Worm (Caenorhabditis elegans) whole organism, L2 larva: ENCODE results near the gene B0228.6.

Source experiments
- C34F6.9 ChIP-seq: fragments of 150-350 bp; optimal IDR thresholded peaks from 2 replicates; lab custom pipeline; 2014; ENCODE audit warnings: missing biosample characterization, missing genetic modification characterization
- F13H6.1 ChIP-seq: sonication (generic microtip); optimal IDR thresholded peaks from 2 replicates; lab custom pipeline; 2016; ENCODE audit warnings: missing genetic modification characterization, missing compliant biosample characterization
- R02D3.7 ChIP-seq: fragments of 150-350 bp; optimal IDR thresholded peaks from 2 replicates; lab custom pipeline; 2014; ENCODE audit warnings: missing biosample characterization, missing genetic modification characterization
- Y55F3AM.14 ChIP-seq: fragments of 200-800 bp; sonication (Bioruptor generic); optimal IDR thresholded peaks from 2 replicates; lab custom pipeline; 2018; ENCODE audit warnings: mild to moderate bottlenecking, missing genetic modification characterization, missing compliant biosample characterization
- ZK546.5 ChIP-seq: sonication (generic microtip); optimal IDR thresholded peaks from 2 replicates; lab custom pipeline; 2017; ENCODE audit warnings: missing biosample characterization, missing genetic modification characterization
- alr-1 ChIP-seq: fragments of 150-350 bp; optimal IDR thresholded peaks from 2 replicates; lab custom pipeline; 2014; ENCODE audit warnings: missing biosample characterization, missing genetic modification characterization
- aly-2 ChIP-seq: fragments of 150-350 bp; optimal IDR thresholded peaks from 2 replicates; lab custom pipeline; 2014; ENCODE audit warnings: missing biosample characterization, missing genetic modification characterization
- ama-1 ChIP-seq: fragments of 150-350 bp; optimal IDR thresholded peaks from 2 replicates; lab custom pipeline; 2018; ENCODE audit warnings: inconsistent platforms
- blmp-1 ChIP-seq: sonication (generic microtip); optimal IDR thresholded peaks from 2 replicates; lab custom pipeline; 2017; ENCODE audit warnings: missing genetic modification characterization, mild to moderate bottlenecking, missing compliant biosample characterization, antibody characterized with exemption, moderate library complexity; ENCODE audit not compliant: insufficient read depth
- ceh-16 ChIP-seq: fragments of 150-350 bp; optimal IDR thresholded peaks from 2 replicates; lab custom pipeline; 2014; ENCODE audit warnings: missing biosample characterization, missing genetic modification characterization
- ceh-82 ChIP-seq: fragments of 150-350 bp; optimal IDR thresholded peaks from 2 replicates; lab custom pipeline; 2014; ENCODE audit warnings: missing biosample characterization, missing genetic modification characterization
- crh-2 ChIP-seq: sonication (generic microtip); optimal IDR thresholded peaks from 2 replicates; lab custom pipeline; 2017; ENCODE audit warnings: missing biosample characterization, missing genetic modification characterization
- dmd-4 ChIP-seq: sonication (generic microtip); optimal IDR thresholded peaks from 2 replicates; lab custom pipeline; 2017; ENCODE audit warnings: missing biosample characterization, missing genetic modification characterization
- egl-27 ChIP-seq: sonication (generic microtip); optimal IDR thresholded peaks from 3 replicates; lab custom pipeline; 2017; ENCODE audit warnings: missing biosample characterization, missing genetic modification reagents, missing genetic modification characterization
- elt-1 ChIP-seq: fragments of 150-350 bp; optimal IDR thresholded peaks from 2 replicates; lab custom pipeline; 2014; ENCODE audit warnings: missing biosample characterization, missing genetic modification characterization
- elt-3 ChIP-seq: sonication (generic microtip); optimal IDR thresholded peaks from 2 replicates; lab custom pipeline; 2017; ENCODE audit warnings: missing biosample characterization, missing genetic modification characterization
- fos-1 ChIP-seq: fragments of 150-350 bp; optimal IDR thresholded peaks from 2 replicates; lab custom pipeline; 2014; ENCODE audit warnings: missing biosample characterization, missing genetic modification characterization
- gmeb-1 ChIP-seq: fragments of 150-350 bp; optimal IDR thresholded peaks from 2 replicates; lab custom pipeline; 2014; ENCODE audit warnings: missing biosample characterization, missing genetic modification characterization
- lin-11 ChIP-seq: fragments of 150-350 bp; sonication (generic microtip); optimal IDR thresholded peaks from 2 replicates; lab custom pipeline; 2014; ENCODE audit warnings: missing biosample characterization, missing genetic modification characterization, inconsistent platforms, mixed read lengths
- lin-13 ChIP-seq: fragments of 150-350 bp; optimal IDR thresholded peaks from 2 replicates; lab custom pipeline; 2014; ENCODE audit warnings: missing biosample characterization, missing genetic modification reagents, missing genetic modification characterization
- lin-39 ChIP-seq: fragments of 150-350 bp; optimal IDR thresholded peaks from 2 replicates; lab custom pipeline; 2014; ENCODE audit warnings: missing biosample characterization, missing genetic modification reagents, missing genetic modification characterization
- lsy-2 ChIP-seq, 2 experiments: fragments of 150-350 bp in 1 of 2; sonication (generic microtip) in 1 of 2; optimal IDR thresholded peaks; 2 replicates each; lab custom pipeline; 2014 to 2017; ENCODE audit warnings: missing biosample characterization in 2 of 2, missing genetic modification characterization in 2 of 2
- mab-5 ChIP-seq: fragments of 150-350 bp; optimal IDR thresholded peaks from 2 replicates; lab custom pipeline; 2014; ENCODE audit warnings: missing biosample characterization, missing genetic modification characterization
- mbf-1 ChIP-seq: sonication (generic microtip); optimal IDR thresholded peaks from 2 replicates; lab custom pipeline; 2017; ENCODE audit warnings: missing biosample characterization, missing genetic modification characterization
- mdl-1 ChIP-seq, 2 experiments: fragments of 150-350 bp in 1 of 2; sonication (generic microtip) in 1 of 2; optimal IDR thresholded peaks; 2 replicates each; lab custom pipeline; 2017; ENCODE audit warnings: missing biosample characterization in 2 of 2, missing genetic modification characterization in 2 of 2
- nhr-10 ChIP-seq: sonication (generic microtip); optimal IDR thresholded peaks from 2 replicates; lab custom pipeline; 2017; ENCODE audit warnings: missing biosample characterization, missing genetic modification characterization
- nhr-11 ChIP-seq: fragments of 150-350 bp; optimal IDR thresholded peaks from 2 replicates; lab custom pipeline; 2014; ENCODE audit warnings: missing biosample characterization, missing genetic modification characterization
- nhr-12 ChIP-seq: fragments of 150-350 bp; optimal IDR thresholded peaks from 2 replicates; lab custom pipeline; 2014; ENCODE audit warnings: missing biosample characterization, missing genetic modification characterization
- nhr-129 ChIP-seq: fragments of 150-350 bp; optimal IDR thresholded peaks from 2 replicates; lab custom pipeline; 2014; ENCODE audit warnings: missing biosample characterization, missing genetic modification characterization
- nhr-21 ChIP-seq: fragments of 150-350 bp; optimal IDR thresholded peaks from 2 replicates; lab custom pipeline; 2014; ENCODE audit warnings: missing biosample characterization, missing genetic modification characterization
- nhr-23 ChIP-seq: fragments of 150-350 bp; optimal IDR thresholded peaks from 2 replicates; lab custom pipeline; 2014; ENCODE audit warnings: missing biosample characterization, missing genetic modification reagents, missing genetic modification characterization
- nhr-237 ChIP-seq: fragments of 150-350 bp; optimal IDR thresholded peaks from 2 replicates; lab custom pipeline; 2014; ENCODE audit warnings: missing biosample characterization, missing genetic modification characterization
- nhr-25 ChIP-seq: fragments of 150-350 bp; sonication (generic microtip); optimal IDR thresholded peaks from 3 replicates; lab custom pipeline; 2014; ENCODE audit warnings: missing biosample characterization, missing genetic modification characterization
- nhr-6 ChIP-seq: fragments of 150-350 bp; optimal IDR thresholded peaks from 2 replicates; lab custom pipeline; 2014; ENCODE audit warnings: missing biosample characterization, missing genetic modification characterization
- nhr-77 ChIP-seq: fragments of 150-350 bp; optimal IDR thresholded peaks from 2 replicates; lab custom pipeline; 2014; ENCODE audit warnings: missing biosample characterization, missing genetic modification characterization
- peb-1 ChIP-seq: fragments of 150-350 bp; optimal IDR thresholded peaks from 2 replicates; lab custom pipeline; 2014; ENCODE audit warnings: missing biosample characterization, missing genetic modification characterization
- sem-4 ChIP-seq: fragments of 150-350 bp; optimal IDR thresholded peaks from 2 replicates; lab custom pipeline; 2014; ENCODE audit warnings: missing biosample characterization, missing genetic modification reagents, missing genetic modification characterization
- skn-1 ChIP-seq: sonication (generic microtip); optimal IDR thresholded peaks from 2 replicates; lab custom pipeline; 2017; ENCODE audit warnings: missing biosample characterization, missing genetic modification characterization
- sma-3 ChIP-seq: sonication (generic microtip); optimal IDR thresholded peaks from 2 replicates; lab custom pipeline; 2016; ENCODE audit warnings: missing genetic modification reagents, missing genetic modification characterization, missing compliant biosample characterization
- sma-9 ChIP-seq, 2 experiments: fragments of 150-350 bp in 1 of 2; sonication (generic microtip) in 1 of 2; optimal IDR thresholded peaks; 2 replicates each; lab custom pipeline; 2014 to 2016; ENCODE audit warnings: missing genetic modification characterization in 2 of 2, mild to moderate bottlenecking in 1 of 2, missing biosample characterization in 1 of 2, missing compliant biosample characterization in 1 of 2, missing genetic modification reagents in 1 of 2, moderate library complexity in 1 of 2
- snpc-4 ChIP-seq: fragments of 150-350 bp; optimal IDR thresholded peaks from 2 replicates; lab custom pipeline; 2014; ENCODE audit warnings: missing biosample characterization, missing genetic modification characterization
- unc-39 ChIP-seq: fragments of 150-350 bp; optimal IDR thresholded peaks from 2 replicates; lab custom pipeline; 2014; ENCODE audit warnings: missing biosample characterization, missing genetic modification characterization
- unc-55 ChIP-seq: fragments of 150-350 bp; sonication (generic microtip); optimal IDR thresholded peaks from 3 replicates; lab custom pipeline; 2014; ENCODE audit warnings: missing biosample characterization, missing genetic modification reagents, missing genetic modification characterization
- unc-62 ChIP-seq: fragments of 150-350 bp; optimal IDR thresholded peaks from 2 replicates; lab custom pipeline; 2014; ENCODE audit warnings: missing biosample characterization, missing genetic modification reagents, missing genetic modification characterization
- zag-1 ChIP-seq: fragments of 150-350 bp; optimal IDR thresholded peaks from 2 replicates; lab custom pipeline; 2014; ENCODE audit warnings: missing biosample characterization, missing genetic modification characterization
- ztf-1 ChIP-seq: fragments of 200-800 bp; sonication (Bioruptor generic); conservative IDR thresholded peaks from 2 replicates; pipeline ENCODE4 v1.3.6; 2022; ENCODE audit warnings: missing genetic modification characterization, missing compliant biosample characterization
- ztf-11 ChIP-seq: sonication (generic microtip); optimal IDR thresholded peaks from 2 replicates; lab custom pipeline; 2017; ENCODE audit warnings: missing biosample characterization, missing genetic modification characterization
- ztf-4 ChIP-seq: fragments of 150-350 bp; optimal IDR thresholded peaks from 2 replicates; lab custom pipeline; 2014; ENCODE audit warnings: missing biosample characterization, missing genetic modification characterization

The B0228.6 gene

ce11 chrII:7756810-7757209 lies 1.8 kb upstream of the B0228.6 start:
- no peak for TF ChIP-seq Y55F3AM.14
- no peak for TF ChIP-seq lin-11 (tag; lab: Kevin White, UChicago)
- no peak for TF ChIP-seq unc-62 (GFP tag; lab: Kevin White, UChicago)
- TF ChIP-seq nhr-10 (tag; lab: Kevin White, UChicago): no peak
- TF ChIP-seq aly-2: no peak
- no peak for TF ChIP-seq sem-4 (tag; lab: Kevin White, UChicago)
- no peak for TF ChIP-seq peb-1 (tag; lab: Kevin White, UChicago)
- TF ChIP-seq F13H6.1 (tag; lab: Kevin White, UChicago): peak; percentile 4
- TF ChIP-seq ztf-4: peak; percentile 39
- TF ChIP-seq mab-5: no peak
- TF ChIP-seq mbf-1: no peak
- no peak for TF ChIP-seq elt-3 (tag; lab: Kevin White, UChicago)
- TF ChIP-seq ztf-1: no peak
- TF ChIP-seq skn-1 (tag; lab: Kevin White, UChicago): no peak
- no peak for TF ChIP-seq ceh-82 (tag; lab: Kevin White, UChicago)
- no peak for TF ChIP-seq unc-39 (tag; lab: Kevin White, UChicago)
- no peak for TF ChIP-seq nhr-25 (tag; lab: Kevin White, UChicago)
- peak; percentile 44 for TF ChIP-seq fos-1 (tag; lab: Kevin White, UChicago)
- TF ChIP-seq snpc-4 (tag; lab: Kevin White, UChicago): no peak
- peak; percentile 88 for TF ChIP-seq crh-2
- peak; percentile 7 for TF ChIP-seq nhr-77 (tag; lab: Kevin White, UChicago)
- no peak for TF ChIP-seq ZK546.5 (tag; lab: Kevin White, UChicago)
- no peak for TF ChIP-seq nhr-237 (tag; lab: Kevin White, UChicago)
- TF ChIP-seq egl-27 (tag; lab: Kevin White, UChicago): peak; percentile 24
- no peak for TF ChIP-seq elt-1 (tag; lab: Kevin White, UChicago)
- no peak for TF ChIP-seq alr-1
- TF ChIP-seq ztf-11 (tag; lab: Kevin White, UChicago): no peak
- TF ChIP-seq nhr-21 (tag; lab: Kevin White, UChicago): peak; percentile 85
- TF ChIP-seq R02D3.7: no peak
- peak; percentile 69 for TF ChIP-seq gmeb-1
- no peak for TF ChIP-seq nhr-11 (tag; lab: Kevin White, UChicago)
- TF ChIP-seq sma-9 (GFP tag; optimal IDR thresholded peaks at IDR 0.05; lab: Kevin White, UChicago): peak; percentile 75
- no peak for TF ChIP-seq sma-9 (tag; optimal IDR thresholded peaks at IDR 0.05; lab: Kevin White, UChicago)
- no peak for TF ChIP-seq nhr-6 (tag; lab: Kevin White, UChicago)
- TF ChIP-seq nhr-12 (tag; lab: Kevin White, UChicago): no peak
- TF ChIP-seq mdl-1 (tag; optimal IDR thresholded peaks at IDR 0.05; lab: Kevin White, UChicago): no peak
- no peak for TF ChIP-seq zag-1
- peak; percentile 74 for TF ChIP-seq nhr-129 (tag; lab: Kevin White, UChicago)
- peak; percentile 52 for TF ChIP-seq lin-13
- no peak for TF ChIP-seq ceh-16 (tag; lab: Kevin White, UChicago)
- TF ChIP-seq C34F6.9: no peak
- peak in 1 of 2 experiments; percentile 66 for TF ChIP-seq lsy-2 (tag; optimal IDR thresholded peaks at IDR 0.05; lab: Kevin White, UChicago)
- no peak for TF ChIP-seq dmd-4
- TF ChIP-seq unc-55: no peak
- TF ChIP-seq sma-3: peak; percentile 81
- TF ChIP-seq lin-39 (tag; lab: Kevin White, UChicago): no peak
- TF ChIP-seq blmp-1: no peak
- TF ChIP-seq ama-1 (lab: Kevin White, UChicago): peak; percentile 38
- TF ChIP-seq nhr-23 (tag; lab: Kevin White, UChicago): no peak
